Fruit fly (Drosophila melanogaster) whole organism, adult: ENCODE results near the gene CG34332.
A peak's percentile ranks its signal among the peaks of the same experiment; 100 is the strongest.

Experiments used
- CG1620 ChIP-seq: fragments of 200-800 bp; sonication (Bioruptor generic); optimal IDR thresholded peaks from 2 replicates; lab custom pipeline; 2016; ENCODE audit warnings: missing biosample characterization, missing genetic modification characterization
- CG33017 ChIP-seq: fragments of 200-800 bp; sonication (Bioruptor generic); optimal IDR thresholded peaks from 2 replicates; lab custom pipeline; 2018; ENCODE audit warnings: missing biosample characterization, mild to moderate bottlenecking, missing genetic modification characterization, moderate library complexity
- CG7045 ChIP-seq: fragments of 200-800 bp; sonication (Bioruptor generic); optimal IDR thresholded peaks from 2 replicates; lab custom pipeline; 2017; ENCODE audit warnings: missing biosample characterization, mild to moderate bottlenecking, missing genetic modification characterization
- CG7101 ChIP-seq: fragments of 200-800 bp; sonication (Bioruptor generic); optimal IDR thresholded peaks from 2 replicates; lab custom pipeline; 2018; ENCODE audit warnings: missing biosample characterization, mild to moderate bottlenecking, missing genetic modification characterization, moderate library complexity
- Clk ChIP-seq: fragments of 200-800 bp; sonication (Bioruptor generic); optimal IDR thresholded peaks from 2 replicates; lab custom pipeline; 2017; ENCODE audit warnings: missing biosample characterization, missing genetic modification characterization
- Crg-1 ChIP-seq: fragments of 200-800 bp; sonication (Bioruptor generic); optimal IDR thresholded peaks from 2 replicates; lab custom pipeline; 2016; ENCODE audit warnings: missing biosample characterization, missing genetic modification characterization
- Hr96 ChIP-seq: fragments of 200-800 bp; sonication (Bioruptor generic); optimal IDR thresholded peaks from 2 replicates; lab custom pipeline; 2016; ENCODE audit warnings: missing biosample characterization, missing genetic modification characterization
- Mnt ChIP-seq: fragments of 200-800 bp; sonication (Bioruptor generic); optimal IDR thresholded peaks from 2 replicates; lab custom pipeline; 2016; ENCODE audit warnings: missing biosample characterization, mild to moderate bottlenecking, missing genetic modification characterization
- cnc ChIP-seq, 2 experiments: fragments of >200 bp; optimal IDR thresholded peaks; 2 replicates each; lab custom pipeline; 2017
- pad ChIP-seq: fragments of 200-800 bp; sonication (Bioruptor generic); optimal IDR thresholded peaks from 3 replicates; lab custom pipeline; 2017; ENCODE audit warnings: missing biosample characterization, missing genetic modification characterization, mild to moderate bottlenecking, moderate library complexity, missing genetic modification reagents

DNA sequence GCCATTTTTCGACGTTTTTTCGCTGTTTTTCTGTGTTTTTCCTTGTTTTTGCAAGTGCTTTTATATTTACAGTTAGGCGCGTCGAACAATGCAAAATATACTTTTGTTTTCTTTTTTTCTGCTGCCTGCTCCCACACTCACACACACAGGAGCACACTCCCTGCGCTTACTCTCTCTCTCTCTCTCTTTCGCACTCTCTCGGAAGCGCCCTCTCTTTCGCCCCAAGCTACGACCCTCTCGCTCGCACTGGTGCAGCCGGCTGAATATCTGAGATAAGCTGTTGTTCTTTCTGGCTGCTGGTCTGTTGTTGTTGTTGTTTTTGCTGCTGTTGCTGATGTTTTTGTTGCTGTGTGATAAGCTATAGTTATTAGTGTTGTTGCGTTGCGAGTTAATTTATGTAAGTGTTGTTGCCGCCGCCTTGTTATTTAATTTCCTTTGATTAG, 18.2 kb downstream of the CG34332 start:
- no peak for TF ChIP-seq CG7101 (tag; lab: Kevin White, UChicago)
- TF ChIP-seq Mnt = no peak
- peak; percentile 24 for TF ChIP-seq pad (GFP tag; lab: Kevin White, UChicago)
- no peak for TF ChIP-seq CG1620 (GFP tag; lab: Kevin White, UChicago)
- no peak for TF ChIP-seq CG7045 (GFP tag; lab: Kevin White, UChicago)
- no peak for TF ChIP-seq cnc (optimal IDR thresholded peaks at IDR 0.05; lab: Kevin White, UChicago)
- TF ChIP-seq Hr96 (GFP tag; lab: Kevin White, UChicago) = no peak
- TF ChIP-seq CG33017 (tag; lab: Kevin White, UChicago) = no peak
- no peak for TF ChIP-seq Crg-1 (GFP tag; lab: Kevin White, UChicago)
- no peak for TF ChIP-seq Clk (GFP tag; lab: Kevin White, UChicago)
